Worm (Caenorhabditis elegans): ENCODE results near the gene xpo-1.

xpo-1 gene

DNA sequence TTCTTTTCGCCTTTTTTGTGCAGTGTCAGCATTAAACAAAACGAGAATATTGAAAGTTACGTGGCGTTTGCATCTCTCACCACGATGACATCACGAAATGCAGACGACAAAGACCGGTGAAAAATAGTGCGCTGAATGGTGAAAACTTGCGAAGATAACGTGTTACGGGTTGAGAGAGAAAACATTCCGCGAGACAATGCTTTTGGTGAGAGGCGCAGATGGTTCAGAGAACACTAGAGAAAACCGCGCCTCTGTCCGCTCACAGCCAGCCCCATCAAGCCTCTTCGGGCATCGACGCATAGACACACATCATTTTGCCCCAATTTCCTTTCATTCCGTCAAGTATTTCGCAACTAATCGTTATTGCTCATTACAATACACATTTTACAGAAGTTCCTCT, 49.7 kb downstream of the xpo-1 start, which contains the start of the genes C37C3.9 and C37C3.18:
Gene C37C3.9 (minus strand): TSS at position 98 of the 400 bp plus-strand sequence.
Gene C37C3.18 (plus strand): TSS at position 391 of the 400 bp plus-strand sequence.
- TF ChIP-seq mdl-1 (tag; optimal IDR thresholded peaks at IDR 0.05) (no peak), lsy-12 (tag; optimal IDR thresholded peaks at IDR 0.05) (peak; percentile 39), lin-39 (tag; optimal IDR thresholded peaks at IDR 0.05) (peak; percentile 80), zag-1 (tag; optimal IDR thresholded peaks at IDR 0.05) (no peak), fkh-10 (GFP tag; optimal IDR thresholded peaks at IDR 0.05) (peak; percentile 44), mml-1 (tag; optimal IDR thresholded peaks at IDR 0.05) (no peak), nhr-28 (tag; optimal IDR thresholded peaks at IDR 0.05) (no peak), ceh-16 (tag; optimal IDR thresholded peaks at IDR 0.05) (no peak), fkh-2 (tag; optimal IDR thresholded peaks at IDR 0.05) (no peak), unc-39 (tag; optimal IDR thresholded peaks at IDR 0.05) (no peak), ZK546.5 (tag; optimal IDR thresholded peaks at IDR 0.05) (no peak), nhr-11 (tag; optimal IDR thresholded peaks at IDR 0.05) (no peak), ama-1 (optimal IDR thresholded peaks at IDR 0.05) (no peak), egl-27 (tag; optimal IDR thresholded peaks at IDR 0.05) (peak; percentile 51), pha-4 (tag; optimal IDR thresholded peaks at IDR 0.05) (peak; percentile 90), jun-1 (tag; optimal IDR thresholded peaks at IDR 0.05) (peak; percentile 85), ztf-4 (tag; optimal IDR thresholded peaks at IDR 0.05) (no peak), R02D3.7 (tag; optimal IDR thresholded peaks at IDR 0.05) (peak; percentile 22), nhr-67 (tag; optimal IDR thresholded peaks at IDR 0.05) (no peak), unc-62 (GFP tag; optimal IDR thresholded peaks at IDR 0.05) (peak; percentile 48), skn-1 (tag; optimal IDR thresholded peaks at IDR 0.05) (peak; percentile 93), nhr-25 (tag; optimal IDR thresholded peaks at IDR 0.05) (peak; percentile 74), elt-1 (tag; optimal IDR thresholded peaks at IDR 0.05) (peak; percentile 22), daf-12 (tag; optimal IDR thresholded peaks at IDR 0.05) (no peak), ceh-28 (tag; optimal IDR thresholded peaks at IDR 0.05) (peak; percentile 71), elt-3 (tag; optimal IDR thresholded peaks at IDR 0.05) (no peak), nhr-77 (tag; optimal IDR thresholded peaks at IDR 0.05) (no peak), fos-1 (tag; optimal IDR thresholded peaks at IDR 0.05) (no peak), nhr-76 (tag; optimal IDR thresholded peaks at IDR 0.05) (no peak), ceh-9 (tag; optimal IDR thresholded peaks at IDR 0.05) (no peak), pqm-1 (tag; optimal IDR thresholded peaks at IDR 0.05) (peak; percentile 22), ceh-82 (tag; optimal IDR thresholded peaks at IDR 0.05) (peak; percentile 0), egl-5 (tag; optimal IDR thresholded peaks at IDR 0.05) (peak; percentile 57), aly-2 (tag; optimal IDR thresholded peaks at IDR 0.05) (no peak), nhr-237 (tag; optimal IDR thresholded peaks at IDR 0.05) (no peak), tbx-2 (tag; optimal IDR thresholded peaks at IDR 0.05) (peak; percentile 17), nhr-43 (tag; optimal IDR thresholded peaks at IDR 0.05; ENCODE audit: poor library complexity, severe bottlenecking) (peak; percentile 50), ztf-11 (tag; optimal IDR thresholded peaks at IDR 0.05) (no peak), elt-2 (tag; optimal IDR thresholded peaks at IDR 0.05) (peak; percentile 68), nfya-1 (tag; optimal IDR thresholded peaks at IDR 0.05; ENCODE audit: insufficient read depth) (peak; percentile 80), snpc-4 (tag; optimal IDR thresholded peaks at IDR 0.05) (peak; percentile 90), eor-1 (tag; optimal IDR thresholded peaks at IDR 0.05) (no peak), hmg-11 (tag; optimal IDR thresholded peaks at IDR 0.05) (peak; percentile 87), lin-15B (tag; optimal IDR thresholded peaks at IDR 0.05) (peak; percentile 48), nhr-12 (tag; optimal IDR thresholded peaks at IDR 0.05) (no peak), nhr-23 (tag; optimal IDR thresholded peaks at IDR 0.05) (peak; percentile 75), sea-2 (GFP tag; optimal IDR thresholded peaks at IDR 0.05) (no peak)

Measured in whole organism, L3 larva.